Worm (Caenorhabditis elegans) whole organism, midembryonic: ENCODE measurements around the gene F44G4.3.

Experiments
- T22C8.4 ChIP-seq: fragments of 200-800 bp; sonication (Bioruptor generic); IDR thresholded peaks from 2 replicates; pipeline ENCODE4 v1.3.6; 2022; ENCODE audit warnings: missing genetic modification characterization, missing compliant biosample characterization
- cog-1 ChIP-seq: sonication (generic microtip); optimal IDR thresholded peaks from 2 replicates; lab custom pipeline; 2016; ENCODE audit warnings: missing genetic modification characterization, missing compliant biosample characterization
- flt-1 ChIP-seq: fragments of 200-800 bp; sonication (Bioruptor generic); IDR thresholded peaks from 2 replicates; pipeline ENCODE4 v1.3.6; 2022; ENCODE audit warnings: missing genetic modification characterization, missing compliant biosample characterization
- klf-2 ChIP-seq: fragments of 200-800 bp; sonication (Bioruptor generic); conservative IDR thresholded peaks from 2 replicates; pipeline ENCODE4 v1.3.6; 2022; ENCODE audit warnings: missing genetic modification reagents, missing genetic modification characterization, missing compliant biosample characterization
- med-1 ChIP-seq: sonication (generic microtip); optimal IDR thresholded peaks from 2 replicates; lab custom pipeline; 2017; ENCODE audit warnings: missing genetic modification characterization, mild to moderate bottlenecking, missing compliant biosample characterization, antibody characterized with exemption, missing genetic modification reagents; ENCODE audit not compliant: insufficient read depth
- ref-1 ChIP-seq: fragments of 200-800 bp; sonication (Bioruptor generic); conservative IDR thresholded peaks from 2 replicates; pipeline ENCODE4 v1.3.6; 2022; ENCODE audit warnings: missing genetic modification reagents, missing genetic modification characterization, missing compliant biosample characterization
- tab-1 ChIP-seq: fragments of 200-800 bp; sonication (Bioruptor generic); IDR thresholded peaks from 2 replicates; pipeline ENCODE4 v1.3.6; 2022; ENCODE audit warnings: missing genetic modification characterization, missing compliant biosample characterization
- ztf-23 ChIP-seq: fragments of 200-800 bp; sonication (Bioruptor generic); IDR thresholded peaks from 2 replicates; pipeline ENCODE4 v1.3.6; 2022; ENCODE audit warnings: missing genetic modification reagents, missing genetic modification characterization, missing compliant biosample characterization
- ztf-29 ChIP-seq: fragments of 200-800 bp; sonication (Bioruptor generic); IDR thresholded peaks from 2 replicates; pipeline ENCODE4 v1.3.6; 2022; ENCODE audit warnings: missing genetic modification reagents, missing genetic modification characterization, missing compliant biosample characterization

The F44G4.3 gene

ce11 chrII:9007741-9008140 is 10.3 kb upstream of the F44G4.3 start:
- no peak for TF ChIP-seq klf-2
- no peak for TF ChIP-seq ztf-29 (GFP tag; lab: Robert Waterston, UW)
- no peak for TF ChIP-seq med-1
- no peak for TF ChIP-seq ztf-23
- TF ChIP-seq flt-1 (GFP tag; lab: Robert Waterston, UW): no peak
- TF ChIP-seq tab-1 (GFP tag; lab: Robert Waterston, UW): no peak
- TF ChIP-seq cog-1 (tag; lab: Kevin White, UChicago): no peak
- no peak for TF ChIP-seq T22C8.4 (GFP tag; lab: Robert Waterston, UW)
- TF ChIP-seq ref-1 (GFP tag; lab: Robert Waterston, UW): no peak

DNA sequence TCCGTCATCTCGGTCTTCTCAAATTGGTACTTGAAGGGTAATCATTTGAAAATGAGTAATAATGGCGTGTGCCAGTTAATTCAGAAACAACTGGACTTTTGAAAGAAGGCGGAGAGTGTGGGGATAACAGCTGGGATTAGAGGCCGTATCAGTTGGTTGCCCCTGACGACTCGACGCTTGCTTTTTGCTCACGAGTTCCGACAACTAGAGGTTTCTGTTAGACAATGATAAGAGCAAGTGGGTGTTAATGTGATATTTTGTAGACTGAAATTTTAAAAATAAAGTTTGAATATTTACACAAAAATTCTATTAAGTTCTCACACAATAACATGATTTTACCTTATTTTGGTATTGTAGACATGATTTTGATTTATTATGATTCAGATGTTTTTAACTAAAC is 7.6 kb upstream of the F44G4.3 start, which contains the start of gene F44G4.7:
Gene F44G4.7, minus strand, starts transcription at position 101 of the 400 bp plus-strand sequence.
- no peak for TF ChIP-seq klf-2
- TF ChIP-seq tab-1 (GFP tag; lab: Robert Waterston, UW): no peak
- no peak for TF ChIP-seq cog-1 (tag; lab: Kevin White, UChicago)
- no peak for TF ChIP-seq ztf-29 (GFP tag; lab: Robert Waterston, UW)
- no peak for TF ChIP-seq ref-1 (GFP tag; lab: Robert Waterston, UW)
- no peak for TF ChIP-seq T22C8.4 (GFP tag; lab: Robert Waterston, UW)
- TF ChIP-seq med-1: no peak
- no peak for TF ChIP-seq ztf-23
- no peak for TF ChIP-seq flt-1 (GFP tag; lab: Robert Waterston, UW)

DNA sequence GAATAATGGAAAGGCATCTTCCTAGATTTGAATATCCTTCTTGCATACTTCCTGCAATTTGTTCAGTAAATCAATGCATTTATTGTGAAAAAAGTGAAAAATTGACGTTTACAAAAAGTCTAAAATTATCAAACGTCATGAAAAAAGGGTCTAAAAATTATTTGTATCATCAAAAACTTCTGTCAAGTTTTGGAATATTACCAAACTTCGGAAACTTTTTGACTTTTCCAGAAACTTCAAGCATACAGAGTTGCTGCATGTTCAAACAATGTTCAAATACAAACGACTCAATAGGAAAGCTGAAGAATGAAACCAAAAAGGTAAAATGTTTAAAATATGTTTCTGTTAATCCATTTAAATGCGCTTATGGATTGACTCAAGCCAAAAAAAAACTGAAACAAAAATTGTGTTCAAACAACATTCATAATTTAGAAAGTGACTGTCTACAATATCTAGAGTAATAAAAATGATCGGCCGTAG is 4.3 kb upstream of the F44G4.3 start, which contains the start of gene F44G4.6:
Gene F44G4.6, minus strand, starts transcription at position 51 of the 480 bp plus-strand sequence.
- TF ChIP-seq klf-2 (no peak), T22C8.4 (GFP tag; lab: Robert Waterston, UW) (no peak), tab-1 (GFP tag; lab: Robert Waterston, UW) (no peak), ztf-29 (GFP tag; lab: Robert Waterston, UW) (no peak), ref-1 (GFP tag; lab: Robert Waterston, UW) (no peak), cog-1 (tag; lab: Kevin White, UChicago) (no peak), flt-1 (GFP tag; lab: Robert Waterston, UW) (no peak), ztf-23 (no peak), med-1 (no peak)

- TF ChIP-seq T22C8.4 (GFP tag; lab: Robert Waterston, UW) (no peak), flt-1 (GFP tag; lab: Robert Waterston, UW) (no peak), ref-1 (GFP tag; lab: Robert Waterston, UW) (no peak), ztf-29 (GFP tag; lab: Robert Waterston, UW) (no peak), klf-2 (no peak), ztf-23 (no peak), med-1 (no peak), cog-1 (tag; lab: Kevin White, UChicago) (no peak), tab-1 (GFP tag; lab: Robert Waterston, UW) (no peak)
Measured at ce11 chrII:9000331-9000730, 2.9 kb upstream of the F44G4.3 start, which contains the start of gene F44G4.5. Gene F44G4.5 (minus strand): TSS chrII:9000431.

DNA sequence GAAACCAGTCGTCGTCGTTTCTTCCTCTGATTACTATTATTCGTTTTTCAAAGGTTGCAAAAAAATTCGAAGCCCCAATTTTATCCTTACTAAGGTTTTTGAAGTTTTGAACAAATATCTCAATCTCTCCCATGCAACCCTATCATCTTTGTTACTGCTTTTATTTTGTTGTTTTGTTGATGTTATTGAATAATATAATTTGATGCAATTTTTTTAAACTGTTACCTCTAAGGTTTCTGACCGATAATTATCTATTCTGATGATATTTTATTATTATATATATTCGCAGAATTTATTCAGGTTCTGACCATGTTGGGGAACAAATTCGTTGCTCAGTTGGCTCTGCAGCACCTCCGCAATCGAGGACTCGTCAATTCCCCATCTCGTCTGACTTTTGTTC is 1.4 kb downstream of the F44G4.3 start, which contains the start of gene ndub-2:
Gene ndub-2, plus strand, starts transcription at position 301 of the 400 bp plus-strand sequence.
- no peak for TF ChIP-seq ref-1 (GFP tag; lab: Robert Waterston, UW)
- no peak for TF ChIP-seq med-1
- no peak for TF ChIP-seq flt-1 (GFP tag; lab: Robert Waterston, UW)
- no peak for TF ChIP-seq klf-2
- TF ChIP-seq cog-1 (tag; lab: Kevin White, UChicago): no peak
- TF ChIP-seq tab-1 (GFP tag; lab: Robert Waterston, UW): no peak
- TF ChIP-seq ztf-29 (GFP tag; lab: Robert Waterston, UW): no peak
- no peak for TF ChIP-seq ztf-23
- no peak for TF ChIP-seq T22C8.4 (GFP tag; lab: Robert Waterston, UW)

ce11 chrII:8994336-8994735 is 3.1 kb downstream of the F44G4.3 start, which contains the start of gene F44G4.1:
Gene F44G4.1 (plus strand): TSS chrII:8994636.
- TF ChIP-seq klf-2 (no peak), cog-1 (tag; lab: Kevin White, UChicago) (no peak), ref-1 (GFP tag; lab: Robert Waterston, UW) (no peak), tab-1 (GFP tag; lab: Robert Waterston, UW) (no peak), flt-1 (GFP tag; lab: Robert Waterston, UW) (no peak), ztf-23 (no peak), ztf-29 (GFP tag; lab: Robert Waterston, UW) (no peak), T22C8.4 (GFP tag; lab: Robert Waterston, UW) (no peak), med-1 (no peak)

ce11 chrII:8992780-8993179 is 4.7 kb downstream of the F44G4.3 start, which contains the start of gene ooc-5:
Gene ooc-5 (plus strand): TSS chrII:8993160.
- TF ChIP-seq ztf-23 (no peak), ztf-29 (GFP tag; lab: Robert Waterston, UW) (no peak), klf-2 (no peak), cog-1 (tag; lab: Kevin White, UChicago) (no peak), ref-1 (GFP tag; lab: Robert Waterston, UW) (no peak), flt-1 (GFP tag; lab: Robert Waterston, UW) (no peak), tab-1 (GFP tag; lab: Robert Waterston, UW) (no peak), T22C8.4 (GFP tag; lab: Robert Waterston, UW) (no peak), med-1 (no peak)

ce11 chrII:8991602-8992001 is 5.9 kb downstream of the F44G4.3 start:
- no peak for TF ChIP-seq ztf-29 (GFP tag; lab: Robert Waterston, UW)
- no peak for TF ChIP-seq med-1
- TF ChIP-seq tab-1 (GFP tag; lab: Robert Waterston, UW): no peak
- TF ChIP-seq cog-1 (tag; lab: Kevin White, UChicago): no peak
- TF ChIP-seq klf-2: no peak
- TF ChIP-seq ztf-23: no peak
- no peak for TF ChIP-seq T22C8.4 (GFP tag; lab: Robert Waterston, UW)

DNA sequence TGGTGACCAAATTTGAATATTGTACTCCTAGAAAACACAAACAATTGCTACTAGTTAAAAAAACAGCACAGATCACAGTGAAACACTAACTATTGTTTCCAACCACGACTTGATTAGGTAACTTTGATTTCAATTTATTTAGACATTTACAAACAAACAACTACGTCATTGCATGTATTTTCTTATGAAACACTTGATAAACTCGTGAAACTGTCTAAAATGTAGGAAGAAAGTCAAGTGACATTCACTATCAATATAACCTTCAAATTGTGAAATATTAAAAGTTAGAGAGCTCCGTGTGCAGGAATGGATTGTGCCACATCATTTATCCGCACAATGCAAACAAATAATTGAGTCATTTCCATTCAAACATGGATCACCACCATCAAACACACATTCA is 7.2 kb downstream of the F44G4.3 start:
- TF ChIP-seq klf-2 (no peak), ztf-29 (GFP tag; lab: Robert Waterston, UW) (no peak), ref-1 (GFP tag; lab: Robert Waterston, UW) (no peak), ztf-23 (no peak), cog-1 (tag; lab: Kevin White, UChicago) (no peak), flt-1 (GFP tag; lab: Robert Waterston, UW) (no peak), T22C8.4 (GFP tag; lab: Robert Waterston, UW) (no peak), med-1 (no peak), tab-1 (GFP tag; lab: Robert Waterston, UW) (no peak)
